Worm (Caenorhabditis elegans): Measurements from ENCODE around the gene F35B12.10.
A peak's percentile ranks its signal among the peaks of the same experiment; 100 is the strongest.

The F35B12.10 gene

ce11 chrV:11675638-11676037 is 46.6 kb upstream of the F35B12.10 start, which contains the start of gene ape-1:
Gene ape-1, plus strand, starts transcription at chrV:11675938.
- TF ChIP-seq aly-2 (tag; optimal IDR thresholded peaks at IDR 0.05) (no peak), nhr-12 (tag; optimal IDR thresholded peaks at IDR 0.05) (no peak), efl-1 (optimal IDR thresholded peaks at IDR 0.05) (no peak), efl-1 (GFP tag; optimal IDR thresholded peaks at IDR 0.05 in 1 of 2) (no peak), egl-27 (tag; optimal IDR thresholded peaks at IDR 0.05) (no peak), efl-3 (GFP tag; optimal IDR thresholded peaks at IDR 0.05) (no peak), unc-98 (GFP tag; IDR thresholded peaks at IDR 0.05) (no peak), snu-23 (GFP tag; optimal IDR thresholded peaks at IDR 0.05) (no peak), hlh-4 (tag; optimal IDR thresholded peaks at IDR 0.05) (no peak), nhr-28 (tag; optimal IDR thresholded peaks at IDR 0.05) (no peak), unc-30 (tag; optimal IDR thresholded peaks at IDR 0.05) (no peak), nhr-76 (tag; optimal IDR thresholded peaks at IDR 0.05) (no peak), pag-3 (tag; optimal IDR thresholded peaks at IDR 0.05; ENCODE audit: borderline replicate concordance, insufficient read depth) (no peak), hlh-17 (GFP tag; optimal IDR thresholded peaks at IDR 0.05; ENCODE audit: borderline replicate concordance) (no peak), ets-5 (GFP tag; IDR thresholded peaks at IDR 0.05) (no peak)

DNA sequence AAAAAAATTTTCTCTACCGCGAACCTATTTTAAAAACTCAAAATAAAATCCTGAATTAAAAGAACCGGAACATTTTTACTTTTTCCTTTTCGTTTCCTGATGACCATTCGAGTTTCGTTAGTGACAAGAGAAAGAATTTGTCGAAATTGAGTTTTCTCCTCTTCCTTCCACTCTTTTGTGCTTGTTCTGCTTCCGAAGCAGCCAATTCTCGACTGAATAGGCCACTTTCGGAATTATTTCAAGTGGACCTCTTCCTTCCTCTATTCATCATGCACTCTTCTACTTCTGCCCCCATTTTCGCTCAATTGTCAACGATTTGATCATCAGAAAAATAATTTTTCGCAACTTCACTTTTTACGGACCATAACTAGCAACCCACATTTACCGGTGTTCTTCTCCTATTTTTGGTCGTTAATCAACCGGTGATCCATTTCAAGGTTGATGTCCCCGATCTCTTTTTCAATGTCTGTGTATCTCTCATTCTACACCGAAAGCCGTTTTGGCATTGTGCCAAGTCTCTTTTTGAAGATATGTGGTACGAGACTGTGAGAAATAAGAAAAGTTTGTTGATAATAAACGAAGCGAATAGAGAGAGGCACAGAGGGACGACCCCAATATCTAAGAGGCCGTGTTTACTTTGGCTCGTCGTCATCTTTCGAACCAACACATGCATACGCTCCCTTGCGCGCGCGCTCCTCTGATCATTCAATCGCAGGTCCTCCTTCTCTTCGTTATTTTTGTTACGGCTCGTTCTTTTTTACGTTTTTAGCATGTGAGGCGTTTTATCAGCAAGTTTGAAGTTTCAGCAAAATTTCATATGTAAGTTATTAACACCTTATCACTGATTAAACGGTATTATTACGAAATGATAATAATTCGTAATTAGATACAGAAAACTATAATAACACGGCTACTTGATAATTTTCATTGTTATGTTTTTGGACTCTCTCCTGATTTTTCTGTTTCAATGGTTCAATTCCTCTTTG is 45.8 kb upstream of the F35B12.10 start:
- TF ChIP-seq grh-1 (GFP tag; IDR thresholded peaks at IDR 0.05) (0 out of 2 replicates have a peak, but pooled peaks have one; percentile 11), irx-1 (tag; optimal IDR thresholded peaks at IDR 0.05) (peak; percentile 3), sup-37 (GFP tag; optimal IDR thresholded peaks at IDR 0.05) (no peak), fkh-8 (tag; optimal IDR thresholded peaks at IDR 0.05) (no peak), fkh-10 (GFP tag; optimal IDR thresholded peaks at IDR 0.05) (peak; percentile 72), blmp-1 (tag; optimal IDR thresholded peaks at IDR 0.05) (peak; percentile 70), alr-1 (tag; optimal IDR thresholded peaks at IDR 0.05; ENCODE audit: borderline replicate concordance) (no peak), nhr-90 (tag; optimal IDR thresholded peaks at IDR 0.05; ENCODE audit: poor library complexity) (no peak), efl-1 (optimal IDR thresholded peaks at IDR 0.05) (no peak), efl-1 (GFP tag; optimal IDR thresholded peaks at IDR 0.05 in 1 of 2) (peak in 1 of 2 experiments; percentile 26), nhr-11 (tag; optimal IDR thresholded peaks at IDR 0.05) (no peak), elt-2 (tag; optimal IDR thresholded peaks at IDR 0.05) (peak; percentile 40), fkh-4 (tag; optimal IDR thresholded peaks at IDR 0.05; ENCODE audit: borderline replicate concordance) (no peak), nhr-85 (tag) (peak; percentile 89), lin-14 (GFP tag; optimal IDR thresholded peaks at IDR 0.05) (peak; percentile 57), lin-39 (tag; optimal IDR thresholded peaks at IDR 0.05) (no peak), nhr-20 (tag; optimal IDR thresholded peaks at IDR 0.05) (peak; percentile 22), tbx-2 (tag; optimal IDR thresholded peaks at IDR 0.05) (peak; percentile 5), nhr-71 (tag; optimal IDR thresholded peaks at IDR 0.05) (peak; percentile 33), nhr-237 (tag; optimal IDR thresholded peaks at IDR 0.05) (no peak), elt-3 (tag; optimal IDR thresholded peaks at IDR 0.05) (peak in 3 of 6 experiments; percentile 14 to 46 (median 17))

DNA sequence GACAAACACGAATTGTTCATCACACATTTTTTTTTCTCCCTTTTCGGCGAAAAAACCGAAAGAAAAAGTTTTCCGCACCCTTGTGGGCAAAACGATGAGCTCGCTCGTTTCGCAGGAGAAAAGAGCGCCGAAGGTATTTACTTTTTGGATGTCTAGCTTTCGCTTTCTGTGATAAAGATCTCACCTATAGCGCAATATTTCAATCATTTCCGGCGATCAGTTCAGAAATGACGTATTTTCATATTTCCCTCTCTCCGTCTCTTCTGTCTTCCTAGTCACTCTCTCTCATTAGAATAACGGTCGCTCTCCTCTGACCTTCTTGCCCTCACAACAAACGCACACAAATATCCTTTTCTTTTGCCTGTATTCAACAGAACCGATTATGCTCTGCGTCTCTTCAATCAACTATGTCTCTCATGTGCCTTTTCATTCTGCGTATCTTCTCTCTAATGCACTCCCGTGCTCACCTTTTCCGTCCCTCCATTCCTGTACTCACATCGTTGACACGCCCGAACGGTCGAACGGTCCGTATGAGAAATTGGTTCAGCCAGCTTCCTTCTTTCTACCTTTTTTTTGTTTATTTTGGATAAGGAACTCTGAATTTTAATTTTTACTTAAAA is 44.8 kb upstream of the F35B12.10 start:
- TF ChIP-seq lsy-2 (tag; optimal IDR thresholded peaks at IDR 0.05) (peak in 1 of 2 experiments; percentile 2), zip-4 (GFP tag; optimal IDR thresholded peaks at IDR 0.05) (no peak), nhr-12 (tag; optimal IDR thresholded peaks at IDR 0.05) (no peak), mep-1 (tag; optimal IDR thresholded peaks at IDR 0.05) (peak; percentile 48), nhr-84 (tag; optimal IDR thresholded peaks at IDR 0.05) (no peak), C16A3.4 (tag; optimal IDR thresholded peaks at IDR 0.05) (no peak), jun-1 (tag; optimal IDR thresholded peaks at IDR 0.05) (no peak), efl-1 (optimal IDR thresholded peaks at IDR 0.05) (peak; percentile 31 to 55), efl-1 (GFP tag; optimal IDR thresholded peaks at IDR 0.05 in 1 of 2) (no peak), aha-1 (tag; optimal IDR thresholded peaks at IDR 0.05) (no peak), snu-23 (GFP tag; optimal IDR thresholded peaks at IDR 0.05) (peak; percentile 26), unc-30 (tag; optimal IDR thresholded peaks at IDR 0.05) (no peak), fos-1 (tag; optimal IDR thresholded peaks at IDR 0.05) (no peak), tbx-2 (tag; optimal IDR thresholded peaks at IDR 0.05) (no peak), unc-62 (GFP tag; optimal IDR thresholded peaks at IDR 0.05) (no peak), grh-1 (GFP tag; IDR thresholded peaks at IDR 0.05) (peak; percentile 19; the same call in 1 of the 2 replicates), snpc-4 (tag; optimal IDR thresholded peaks at IDR 0.05) (no peak), lin-14 (GFP tag; optimal IDR thresholded peaks at IDR 0.05) (peak; percentile 60), lir-3 (tag; optimal IDR thresholded peaks at IDR 0.05; ENCODE audit: poor library complexity) (no peak), nhr-71 (tag; optimal IDR thresholded peaks at IDR 0.05) (peak; percentile 39), lin-15B (tag; optimal IDR thresholded peaks at IDR 0.05) (no peak)
